Worm (Caenorhabditis elegans) whole organism, midembryonic: ENCODE data around the gene B0507.3.

Source experiments
- cog-1 ChIP-seq: sonication (generic microtip); optimal IDR thresholded peaks from 2 replicates; lab custom pipeline; 2016; ENCODE audit warnings: missing genetic modification characterization, missing compliant biosample characterization
- flt-1 ChIP-seq: fragments of 200-800 bp; sonication (Bioruptor generic); IDR thresholded peaks from 2 replicates; pipeline ENCODE4 v1.3.6; 2022; ENCODE audit warnings: missing genetic modification characterization, missing compliant biosample characterization
- med-1 ChIP-seq: sonication (generic microtip); optimal IDR thresholded peaks from 2 replicates; lab custom pipeline; 2017; ENCODE audit warnings: missing genetic modification characterization, mild to moderate bottlenecking, missing compliant biosample characterization, antibody characterized with exemption, missing genetic modification reagents; ENCODE audit not compliant: insufficient read depth
- ztf-23 ChIP-seq: fragments of 200-800 bp; sonication (Bioruptor generic); IDR thresholded peaks from 2 replicates; pipeline ENCODE4 v1.3.6; 2022; ENCODE audit warnings: missing genetic modification reagents, missing genetic modification characterization, missing compliant biosample characterization
- ztf-29 ChIP-seq: fragments of 200-800 bp; sonication (Bioruptor generic); IDR thresholded peaks from 2 replicates; pipeline ENCODE4 v1.3.6; 2022; ENCODE audit warnings: missing genetic modification reagents, missing genetic modification characterization, missing compliant biosample characterization

DNA sequence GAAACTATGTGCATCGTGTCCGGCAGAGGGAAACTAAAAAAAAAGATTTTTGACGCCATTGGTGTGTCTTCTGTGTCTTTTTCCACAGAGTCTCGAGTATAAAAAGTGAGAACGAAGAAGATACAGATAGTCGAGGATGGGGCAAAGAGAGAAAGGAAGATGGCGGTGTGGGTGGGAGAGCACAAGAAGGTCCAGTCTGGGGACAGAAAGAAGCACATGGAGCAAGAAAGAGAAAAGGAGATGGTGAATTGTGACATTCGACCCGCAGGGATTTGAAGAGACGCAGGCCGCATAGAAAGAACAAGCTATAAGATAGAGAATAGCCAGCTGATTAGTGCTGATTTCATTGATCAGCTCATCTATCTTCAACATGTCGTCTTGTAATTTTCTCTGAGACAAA is 33.5 kb downstream of the B0507.3 start:
- no peak for TF ChIP-seq flt-1
- TF ChIP-seq med-1 (GFP tag; lab: Kevin White, UChicago), result no peak
- no peak for TF ChIP-seq cog-1 (tag; lab: Kevin White, UChicago)
- no peak for TF ChIP-seq ztf-23 (GFP tag; lab: Robert Waterston, UW)
- no peak for TF ChIP-seq ztf-29 (GFP tag; lab: Robert Waterston, UW)
